Fruit fly (Drosophila melanogaster) whole organism, embryonic: ENCODE results near the gene CG34134.

Experiments
- Blimp-1 ChIP-seq: fragments of 200-800 bp; sonication (Bioruptor generic); optimal IDR thresholded peaks from 3 replicates; lab custom pipeline; 2018; ENCODE audit warnings: missing biosample characterization, missing genetic modification characterization, mild to moderate bottlenecking, moderate library complexity, missing genetic modification reagents
- CG10147 ChIP-seq: fragments of 200-800 bp; sonication (Bioruptor generic); optimal IDR thresholded peaks from 2 replicates; lab custom pipeline; 2019; ENCODE audit warnings: missing biosample characterization, mild to moderate bottlenecking, missing genetic modification characterization, moderate library complexity
- CG1024 ChIP-seq: fragments of 200-800 bp; sonication (Bioruptor generic); IDR thresholded peaks from 2 replicates; pipeline ENCODE4 v1.3.6; 2022; ENCODE audit warnings: missing biosample characterization, missing genetic modification characterization
- CG10267 ChIP-seq: fragments of 200-800 bp; sonication (Bioruptor generic); optimal IDR thresholded peaks from 2 replicates; lab custom pipeline; 2018; ENCODE audit warnings: missing biosample characterization, mild to moderate bottlenecking, missing genetic modification characterization, moderate library complexity
- CG11456 ChIP-seq: fragments of 200-800 bp; sonication (Bioruptor generic); IDR thresholded peaks from 3 replicates; pipeline ENCODE4 v1.3.6; 2022; ENCODE audit warnings: missing biosample characterization, missing genetic modification characterization
- CG12104 ChIP-seq: fragments of 200-800 bp; sonication (Bioruptor generic); optimal IDR thresholded peaks from 3 replicates; lab custom pipeline; 2016; ENCODE audit warnings: missing biosample characterization, missing genetic modification characterization
- CG12299 ChIP-seq: fragments of 200-800 bp; sonication (Bioruptor generic); optimal IDR thresholded peaks from 2 replicates; lab custom pipeline; 2018; ENCODE audit warnings: missing biosample characterization, mild to moderate bottlenecking, missing genetic modification characterization
- CG13287 ChIP-seq: fragments of 200-800 bp; sonication (Bioruptor generic); IDR thresholded peaks from 2 replicates; pipeline ENCODE4 v1.3.6; 2022; ENCODE audit warnings: missing biosample characterization, missing genetic modification characterization; ENCODE audit not compliant: partially characterized antibody
- CG13894 ChIP-seq: fragments of 200-800 bp; sonication (Bioruptor generic); optimal IDR thresholded peaks from 3 replicates; lab custom pipeline; 2018; ENCODE audit warnings: missing biosample characterization, mild to moderate bottlenecking, missing genetic modification characterization, moderate library complexity
- CG17361 ChIP-seq: fragments of 200-800 bp; sonication (Bioruptor generic); IDR thresholded peaks from 3 replicates; pipeline ENCODE4 v1.3.6; 2022; ENCODE audit warnings: missing biosample characterization, missing genetic modification characterization
- CG17568 ChIP-seq: fragments of 200-800 bp; sonication (Bioruptor generic); optimal IDR thresholded peaks from 2 replicates; lab custom pipeline; 2018; ENCODE audit warnings: missing biosample characterization, mild to moderate bottlenecking, missing genetic modification characterization, moderate library complexity
- CG34376 ChIP-seq: fragments of 200-800 bp; sonication (Bioruptor generic); optimal IDR thresholded peaks from 2 replicates; lab custom pipeline; 2018; ENCODE audit warnings: missing biosample characterization, mild to moderate bottlenecking, missing genetic modification characterization
- CG4328 ChIP-seq: fragments of 200-800 bp; sonication (Bioruptor generic); optimal IDR thresholded peaks from 3 replicates; lab custom pipeline; 2017; ENCODE audit warnings: missing biosample characterization, missing genetic modification reagents, missing genetic modification characterization
- CG43689 ChIP-seq: fragments of 200-800 bp; sonication (Bioruptor generic); IDR thresholded peaks from 2 replicates; pipeline ENCODE4 v1.3.6; 2022; ENCODE audit warnings: missing biosample characterization, missing genetic modification characterization
- CG6654 ChIP-seq: fragments of 200-800 bp; sonication (Bioruptor generic); optimal IDR thresholded peaks from 2 replicates; lab custom pipeline; 2017; ENCODE audit warnings: missing biosample characterization, mild to moderate bottlenecking, missing genetic modification characterization
- CG6689 ChIP-seq: fragments of 200-800 bp; sonication (Bioruptor generic); IDR thresholded peaks from 2 replicates; pipeline ENCODE4 v1.3.6; 2022; ENCODE audit warnings: missing biosample characterization, missing genetic modification characterization
- CG6765 ChIP-seq: fragments of 200-800 bp; sonication (Bioruptor generic); optimal IDR thresholded peaks from 3 replicates; lab custom pipeline; 2017; ENCODE audit warnings: missing biosample characterization, mild to moderate bottlenecking, missing genetic modification characterization
- CG7357 ChIP-seq: fragments of 200-800 bp; sonication (Bioruptor generic); IDR thresholded peaks from 3 replicates; pipeline ENCODE4 v1.3.6; 2022; ENCODE audit warnings: missing biosample characterization, missing genetic modification characterization
- CG8765 ChIP-seq: fragments of 200-800 bp; sonication (Bioruptor generic); IDR thresholded peaks from 2 replicates; pipeline ENCODE4 v1.3.6; 2022; ENCODE audit warnings: missing biosample characterization, missing genetic modification characterization
- CG9727 ChIP-seq: fragments of 200-800 bp; sonication (Bioruptor generic); optimal IDR thresholded peaks from 3 replicates; lab custom pipeline; 2017; ENCODE audit warnings: missing biosample characterization, mild to moderate bottlenecking, missing genetic modification characterization
- CoRest ChIP-seq: fragments of 200-800 bp; sonication (Bioruptor generic); optimal IDR thresholded peaks from 3 replicates; lab custom pipeline; 2018; ENCODE audit warnings: missing biosample characterization, mild to moderate bottlenecking, missing genetic modification characterization, moderate library complexity
- D19B ChIP-seq: fragments of 200-800 bp; sonication (Bioruptor generic); optimal IDR thresholded peaks from 2 replicates; lab custom pipeline; 2017; ENCODE audit warnings: missing biosample characterization, mild to moderate bottlenecking, missing genetic modification characterization
- Drgx ChIP-seq: fragments of 200-800 bp; sonication (Bioruptor generic); IDR thresholded peaks from 2 replicates; pipeline ENCODE4 v1.3.6; 2022; ENCODE audit warnings: missing biosample characterization, missing genetic modification characterization
- Ets97D ChIP-seq: fragments of 200-800 bp; sonication (Bioruptor generic); optimal IDR thresholded peaks from 3 replicates; lab custom pipeline; 2016; ENCODE audit warnings: missing biosample characterization, missing genetic modification characterization
- HLH4C ChIP-seq: fragments of 200-800 bp; sonication (Bioruptor generic); IDR thresholded peaks from 3 replicates; pipeline ENCODE4 v1.3.6; 2022; ENCODE audit warnings: missing biosample characterization, missing genetic modification characterization; ENCODE audit not compliant: partially characterized antibody
- HLH54F ChIP-seq: fragments of 200-800 bp; sonication (Bioruptor generic); optimal IDR thresholded peaks from 3 replicates; lab custom pipeline; 2016; ENCODE audit warnings: missing biosample characterization, missing genetic modification characterization
- PHDP ChIP-seq: fragments of 200-800 bp; sonication (Bioruptor generic); optimal IDR thresholded peaks from 3 replicates; lab custom pipeline; 2018; ENCODE audit warnings: missing biosample characterization, mild to moderate bottlenecking, missing genetic modification characterization, moderate library complexity
- YL-1 ChIP-seq: fragments of 200-800 bp; sonication (Bioruptor generic); optimal IDR thresholded peaks from 3 replicates; lab custom pipeline; 2017; ENCODE audit warnings: missing biosample characterization, mild to moderate bottlenecking, missing genetic modification characterization
- al ChIP-seq: fragments of 200-800 bp; sonication (Bioruptor generic); IDR thresholded peaks from 2 replicates; pipeline ENCODE4 v1.3.6; 2022; ENCODE audit warnings: missing biosample characterization, missing genetic modification characterization
- amos ChIP-seq: fragments of 200-800 bp; sonication (Bioruptor generic); IDR thresholded peaks from 2 replicates; pipeline ENCODE4 v1.3.6; 2022; ENCODE audit warnings: missing biosample characterization, missing genetic modification characterization; ENCODE audit not compliant: partially characterized antibody
- ci ChIP-seq: fragments of 200-800 bp; sonication (Bioruptor generic); IDR thresholded peaks from 3 replicates; pipeline ENCODE4 v1.3.6; 2022; ENCODE audit warnings: missing biosample characterization, missing genetic modification characterization
- crp ChIP-seq, 2 experiments: fragments of 200-800 bp; sonication (Bioruptor generic); optimal IDR thresholded peaks; 2 replicates in 1 of 2; 3 replicates in 1 of 2; lab custom pipeline; 2017; ENCODE audit warnings: missing biosample characterization in 2 of 2, missing genetic modification characterization in 2 of 2, mild to moderate bottlenecking in 1 of 2, moderate library complexity in 1 of 2
- cwo ChIP-seq: fragments of 200-800 bp; sonication (Bioruptor generic); optimal IDR thresholded peaks from 3 replicates; lab custom pipeline; 2017; ENCODE audit warnings: missing biosample characterization, missing genetic modification characterization, mild to moderate bottlenecking, moderate library complexity, missing genetic modification reagents
- dpn ChIP-seq, 2 experiments: fragments of 200-800 bp; sonication (Bioruptor generic); optimal IDR thresholded peaks; 3 replicates each; lab custom pipeline; 2016; ENCODE audit warnings: missing biosample characterization in 2 of 2, missing genetic modification characterization in 2 of 2
- hb ChIP-seq: fragments of 200-800 bp; sonication (Bioruptor generic); IDR thresholded peaks from 3 replicates; pipeline ENCODE4 v1.3.6; 2022; ENCODE audit warnings: missing biosample characterization, missing genetic modification characterization; ENCODE audit not compliant: partially characterized antibody
- hbn ChIP-seq: fragments of 200-800 bp; sonication (Bioruptor generic); IDR thresholded peaks from 2 replicates; pipeline ENCODE4 v1.3.6; 2022; ENCODE audit warnings: missing biosample characterization, missing genetic modification characterization; ENCODE audit not compliant: partially characterized antibody
- inv ChIP-seq: fragments of 200-800 bp; sonication (Bioruptor generic); IDR thresholded peaks from 2 replicates; pipeline ENCODE4 v1.3.6; 2022; ENCODE audit warnings: missing biosample characterization, missing genetic modification characterization; ENCODE audit not compliant: partially characterized antibody
- jing ChIP-seq: fragments of 200-800 bp; sonication (Bioruptor generic); optimal IDR thresholded peaks from 2 replicates; lab custom pipeline; 2018; ENCODE audit warnings: missing biosample characterization, mild to moderate bottlenecking, missing genetic modification characterization
- knrl ChIP-seq: fragments of 200-800 bp; sonication (Bioruptor generic); IDR thresholded peaks from 3 replicates; pipeline ENCODE4 v1.3.6; 2022; ENCODE audit warnings: missing biosample characterization, missing genetic modification characterization; ENCODE audit not compliant: partially characterized antibody
- lbe ChIP-seq: fragments of 200-800 bp; sonication (Bioruptor generic); optimal IDR thresholded peaks from 2 replicates; lab custom pipeline; 2016; ENCODE audit warnings: missing biosample characterization, mild to moderate bottlenecking, missing genetic modification characterization
- luna ChIP-seq: fragments of 200-800 bp; sonication (Bioruptor generic); optimal IDR thresholded peaks from 2 replicates; lab custom pipeline; 2016; ENCODE audit warnings: missing biosample characterization, missing genetic modification characterization
- mirr ChIP-seq: fragments of 200-800 bp; sonication (Bioruptor generic); optimal IDR thresholded peaks from 3 replicates; lab custom pipeline; 2018; ENCODE audit warnings: missing biosample characterization, mild to moderate bottlenecking, missing genetic modification characterization
- otp ChIP-seq: fragments of 200-800 bp; sonication (Bioruptor generic); IDR thresholded peaks from 3 replicates; pipeline ENCODE4, ENCODE4 v1.3.6; 2022; ENCODE audit warnings: missing biosample characterization, missing genetic modification characterization
- phol ChIP-seq: fragments of 200-800 bp; sonication (Bioruptor generic); optimal IDR thresholded peaks from 3 replicates; lab custom pipeline; 2018; ENCODE audit warnings: missing biosample characterization, mild to moderate bottlenecking, missing genetic modification characterization, moderate library complexity
- pzg ChIP-seq: fragments of 200-800 bp; sonication (Bioruptor generic); optimal IDR thresholded peaks from 3 replicates; lab custom pipeline; 2018; ENCODE audit warnings: missing biosample characterization, mild to moderate bottlenecking, missing genetic modification characterization, moderate library complexity
- sqz ChIP-seq: fragments of 200-800 bp; sonication (Bioruptor generic); optimal IDR thresholded peaks from 3 replicates; lab custom pipeline; 2018; ENCODE audit warnings: missing biosample characterization, mild to moderate bottlenecking, missing genetic modification characterization
- wdn ChIP-seq: fragments of 200-800 bp; sonication (Bioruptor generic); IDR thresholded peaks from 2 replicates; pipeline ENCODE4 v1.3.6; 2022; ENCODE audit warnings: missing biosample characterization, missing genetic modification characterization
- wek ChIP-seq: fragments of 200-800 bp; sonication (Bioruptor generic); optimal IDR thresholded peaks from 3 replicates; lab custom pipeline; 2018; ENCODE audit warnings: missing biosample characterization, mild to moderate bottlenecking, missing genetic modification characterization, moderate library complexity
- yki ChIP-seq: fragments of >200 bp; optimal IDR thresholded peaks from 3 replicates; lab custom pipeline; 2018

The CG34134 gene

DNA sequence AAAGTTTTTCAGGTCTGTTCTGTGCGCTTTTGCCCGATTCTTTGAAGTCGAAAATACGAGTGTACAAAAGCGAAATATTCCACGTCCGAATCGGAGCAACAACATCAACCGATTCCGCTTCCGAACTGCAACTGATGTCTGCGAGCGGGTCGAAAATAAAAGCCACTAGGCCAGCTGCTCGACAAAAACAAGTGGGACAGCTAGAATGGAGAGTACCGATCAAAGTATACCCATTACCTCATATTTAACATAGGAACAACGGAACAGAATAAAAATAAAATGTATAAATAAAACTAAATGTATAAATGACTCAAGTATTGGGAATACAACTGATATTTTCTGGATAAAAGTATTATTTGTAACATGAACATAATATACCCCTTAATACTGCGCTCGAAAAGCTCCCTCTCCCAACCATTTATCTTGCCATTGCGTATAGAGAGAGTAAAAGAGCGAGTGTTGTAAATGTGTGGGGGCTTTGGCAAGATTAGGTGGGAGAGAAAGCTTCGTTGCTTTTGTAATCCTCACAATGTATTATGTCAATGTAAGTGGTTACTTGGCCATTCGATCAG, 14.5 kb upstream of the CG34134 start, which contains the start of gene SLC5A11 (continued):
- peak; percentile 85 for TF ChIP-seq CG12299
- TF ChIP-seq D19B = peak; percentile 100
- TF ChIP-seq otp = peak; percentile 97
- peak; percentile 99 for TF ChIP-seq dpn (GFP tag; optimal IDR thresholded peaks at IDR 0.05; lab: Kevin White, UChicago)
- TF ChIP-seq HLH54F (GFP tag; lab: Kevin White, UChicago) = peak; percentile 76
- TF ChIP-seq jing (GFP tag; lab: Kevin White, UChicago) = peak; percentile 99
- peak; percentile 85; the same call in 1 of the 2 replicates for TF ChIP-seq CG8765 (GFP tag; lab: Robert Waterston, UW)
- TF ChIP-seq CG9727 (GFP tag; lab: Kevin White, UChicago) = peak; percentile 99
- TF ChIP-seq lbe = peak; percentile 99
- no peak for TF ChIP-seq hbn (GFP tag; lab: Robert Waterston, UW)
- peak; percentile 93 for TF ChIP-seq CG4328 (GFP tag; lab: Kevin White, UChicago)
- TF ChIP-seq knrl = no peak; the same call in 2 of the 3 replicates
- no peak for TF ChIP-seq inv
- peak; percentile 74 for TF ChIP-seq CG6654 (GFP tag; lab: Kevin White, UChicago)
- peak; percentile 88 for TF ChIP-seq CG43689 (GFP tag; lab: Robert Waterston, UW)
- peak; percentile 100 for TF ChIP-seq CG12104 (GFP tag; lab: Kevin White, UChicago)
- TF ChIP-seq CG10267 (tag; lab: Kevin White, UChicago) = peak; percentile 97
- TF ChIP-seq hb (GFP tag; lab: Robert Waterston, UW) = no peak
- TF ChIP-seq CG17361 (GFP tag; lab: Robert Waterston, UW) = peak; percentile 95
- TF ChIP-seq CG13287 (GFP tag; lab: Robert Waterston, UW) = no peak; the same call in 1 of the 2 replicates
- peak; percentile 14 for TF ChIP-seq luna (GFP tag; lab: Kevin White, UChicago)
- TF ChIP-seq CG7357 (GFP tag; lab: Robert Waterston, UW) = peak; percentile 91
- peak; percentile 98 for TF ChIP-seq Drgx (GFP tag; lab: Robert Waterston, UW)
- TF ChIP-seq crp (GFP tag; optimal IDR thresholded peaks at IDR 0.05; lab: Kevin White, UChicago) = peak in 1 of 2 experiments; percentile 71
- peak; percentile 49 for TF ChIP-seq wek (GFP tag; lab: Kevin White, UChicago)
- peak; percentile 95 for TF ChIP-seq CG6765 (GFP tag; lab: Kevin White, UChicago)
- TF ChIP-seq CG6689 (GFP tag; lab: Robert Waterston, UW) = peak; percentile 97
- peak; percentile 97 for TF ChIP-seq PHDP (tag; lab: Kevin White, UChicago)
- TF ChIP-seq amos (GFP tag; lab: Robert Waterston, UW) = no peak; the same call in 1 of the 2 replicates
- peak; percentile 98 for TF ChIP-seq YL-1 (GFP tag; lab: Kevin White, UChicago)
- peak; percentile 97 for TF ChIP-seq cwo
- TF ChIP-seq ci (GFP tag; lab: Robert Waterston, UW) = peak; percentile 95
- no peak for TF ChIP-seq yki (lab: Kevin White, UChicago)
- TF ChIP-seq CG1024 (GFP tag; lab: Robert Waterston, UW) = peak; percentile 94
- peak; percentile 16 for TF ChIP-seq pzg (GFP tag; lab: Kevin White, UChicago)
- peak; percentile 94 for TF ChIP-seq CG13894 (tag; lab: Kevin White, UChicago)
- peak; percentile 96 for TF ChIP-seq CG11456 (GFP tag; lab: Robert Waterston, UW)
- peak; percentile 96 for TF ChIP-seq Blimp-1
- no peak for TF ChIP-seq HLH4C (GFP tag; lab: Robert Waterston, UW)
- peak; percentile 94 for TF ChIP-seq CoRest (tag; lab: Kevin White, UChicago)
- peak; percentile 92 for TF ChIP-seq phol (tag; lab: Kevin White, UChicago)
- TF ChIP-seq wdn (GFP tag; lab: Robert Waterston, UW) = peak; percentile 82
- TF ChIP-seq al (GFP tag; lab: Robert Waterston, UW) = peak; percentile 95
- peak; percentile 96 for TF ChIP-seq Ets97D (GFP tag; lab: Kevin White, UChicago)
- peak; percentile 89 for TF ChIP-seq sqz
- TF ChIP-seq CG34376 (GFP tag; lab: Kevin White, UChicago) = peak; percentile 99
- TF ChIP-seq mirr = peak; percentile 75
- peak; percentile 100 for TF ChIP-seq CG10147 (GFP tag; lab: Kevin White, UChicago)
- TF ChIP-seq CG17568 (GFP tag; lab: Kevin White, UChicago) = peak; percentile 90
